Worm (Caenorhabditis elegans) whole organism, young adult: ENCODE data around the gene mppb-1.

Experiments
- B0019.2 ChIP-seq: fragments of 200-800 bp; sonication (Bioruptor generic); conservative IDR thresholded peaks from 2 replicates; pipeline ENCODE4 v1.3.6; 2022; ENCODE audit warnings: missing genetic modification reagents, missing genetic modification characterization, missing compliant biosample characterization
- F49E8.2 ChIP-seq: sonication (generic microtip); optimal IDR thresholded peaks from 3 replicates; lab custom pipeline; 2017; ENCODE audit warnings: missing genetic modification characterization, mild to moderate bottlenecking, missing compliant biosample characterization, antibody characterized with exemption, moderate library complexity; ENCODE audit not compliant: insufficient read depth
- F57A8.1 ChIP-seq: fragments of 200-800 bp; sonication (Bioruptor generic); optimal IDR thresholded peaks from 2 replicates; lab custom pipeline; 2018; ENCODE audit warnings: mild to moderate bottlenecking, missing genetic modification characterization, moderate library complexity, missing compliant biosample characterization
- K11D2.4 ChIP-seq: fragments of 200-800 bp; sonication (Bioruptor generic); IDR thresholded peaks from 2 replicates; pipeline ENCODE4 v1.3.6; 2022; ENCODE audit warnings: missing genetic modification reagents, missing genetic modification characterization, missing compliant biosample characterization
- ZK185.1 ChIP-seq: sonication (generic microtip); optimal IDR thresholded peaks from 2 replicates; lab custom pipeline; 2016; ENCODE audit warnings: mild to moderate bottlenecking, missing genetic modification characterization, missing compliant biosample characterization; ENCODE audit not compliant: poor library complexity, severe bottlenecking
- bed-2 ChIP-seq: fragments of 200-800 bp; sonication (Bioruptor generic); IDR thresholded peaks from 2 replicates; pipeline ENCODE4 v1.3.6; 2022; ENCODE audit warnings: missing genetic modification reagents, missing genetic modification characterization, missing compliant biosample characterization
- ceh-27 ChIP-seq: fragments of 200-800 bp; sonication (Bioruptor generic); optimal IDR thresholded peaks from 2 replicates; lab custom pipeline; 2018; ENCODE audit warnings: mild to moderate bottlenecking, missing genetic modification characterization, moderate library complexity, missing compliant biosample characterization
- ceh-40 ChIP-seq: fragments of 200-800 bp; sonication (Bioruptor generic); IDR thresholded peaks from 2 replicates; pipeline ENCODE4 v1.3.6; 2022; ENCODE audit warnings: missing genetic modification characterization, missing compliant biosample characterization
- ceh-79 ChIP-seq: sonication (generic microtip); optimal IDR thresholded peaks from 2 replicates; lab custom pipeline; 2017; ENCODE audit warnings: mild to moderate bottlenecking, missing genetic modification characterization, missing compliant biosample characterization
- chd-7 ChIP-seq: sonication (generic microtip); optimal IDR thresholded peaks from 2 replicates; lab custom pipeline; 2016; ENCODE audit warnings: mild to moderate bottlenecking, missing genetic modification characterization, moderate library complexity, missing compliant biosample characterization
- die-1 ChIP-seq: sonication (generic microtip); optimal IDR thresholded peaks from 2 replicates; lab custom pipeline; 2016; ENCODE audit warnings: missing genotype, mild to moderate bottlenecking, missing genetic modification characterization, missing compliant biosample characterization
- gei-17 ChIP-seq: fragments of 200-800 bp; sonication (Bioruptor generic); optimal IDR thresholded peaks from 2 replicates; lab custom pipeline; 2018; ENCODE audit warnings: mild to moderate bottlenecking, missing genetic modification characterization, missing compliant biosample characterization
- lag-1 ChIP-seq: fragments of 200-800 bp; sonication (Bioruptor generic); IDR thresholded peaks from 2 replicates; pipeline ENCODE4 v1.3.6; 2022; ENCODE audit warnings: missing genetic modification reagents, missing genetic modification characterization, missing compliant biosample characterization
- lin-26 ChIP-seq: fragments of 200-800 bp; sonication (Bioruptor generic); IDR thresholded peaks from 2 replicates; pipeline ENCODE4 v1.3.6; 2022; ENCODE audit warnings: missing genetic modification reagents, missing genetic modification characterization, missing compliant biosample characterization
- lin-54 ChIP-seq: fragments of 200-800 bp; sonication (Bioruptor generic); optimal IDR thresholded peaks from 2 replicates; lab custom pipeline; 2018; ENCODE audit warnings: mild to moderate bottlenecking, missing genetic modification characterization, missing compliant biosample characterization
- madf-10 ChIP-seq: sonication (generic microtip); optimal IDR thresholded peaks from 2 replicates; lab custom pipeline; 2016; ENCODE audit warnings: mild to moderate bottlenecking, missing genetic modification characterization, missing compliant biosample characterization
- madf-6 ChIP-seq: fragments of 200-800 bp; sonication (Bioruptor generic); IDR thresholded peaks from 2 replicates; pipeline ENCODE4 v1.3.6; 2022; ENCODE audit warnings: missing genetic modification reagents, missing genetic modification characterization, missing compliant biosample characterization
- mcd-1 ChIP-seq: fragments of 200-800 bp; sonication (Bioruptor generic); IDR thresholded peaks from 2 replicates; pipeline ENCODE4 v1.3.6; 2022; ENCODE audit warnings: missing genetic modification reagents, missing genetic modification characterization, missing compliant biosample characterization
- mes-4 ChIP-seq: sonication (generic microtip); optimal IDR thresholded peaks from 2 replicates; lab custom pipeline; 2016; ENCODE audit warnings: missing genotype, missing genetic modification characterization, missing compliant biosample characterization
- mxl-1 ChIP-seq: sonication (generic microtip); optimal IDR thresholded peaks from 2 replicates; lab custom pipeline; 2016; ENCODE audit warnings: missing genetic modification characterization, missing compliant biosample characterization
- nfya-1 ChIP-seq: sonication (generic microtip); optimal IDR thresholded peaks from 2 replicates; lab custom pipeline; 2017; ENCODE audit warnings: antibody characterized with exemption, missing compliant biosample characterization, missing genetic modification characterization, borderline replicate concordance; ENCODE audit not compliant: insufficient read depth
- nhr-179 ChIP-seq: sonication (generic microtip); optimal IDR thresholded peaks from 2 replicates; lab custom pipeline; 2016; ENCODE audit warnings: mild to moderate bottlenecking, missing genetic modification characterization, missing compliant biosample characterization
- pha-4 ChIP-seq: fragments of 150-350 bp; sonication (generic microtip); optimal IDR thresholded peaks from 2 replicates; lab custom pipeline; 2014; ENCODE audit warnings: missing biosample characterization, missing genetic modification reagents, missing genetic modification characterization
- rec-8 ChIP-seq, 2 experiments: sonication (generic microtip); optimal IDR thresholded peaks; 2 replicates each; lab custom pipeline; 2016; ENCODE audit warnings: mild to moderate bottlenecking in 2 of 2, missing genetic modification characterization in 2 of 2, missing genetic modification reagents in 2 of 2, missing genotype in 2 of 2, missing biosample characterization in 1 of 2, missing compliant biosample characterization in 1 of 2, moderate library complexity in 1 of 2
- snpc-1.3 ChIP-seq: sonication (generic microtip); optimal IDR thresholded peaks from 2 replicates; lab custom pipeline; 2017; ENCODE audit warnings: missing genetic modification characterization, mild to moderate bottlenecking, missing compliant biosample characterization, antibody characterized with exemption, moderate library complexity, missing genotype, missing genetic modification reagents; ENCODE audit not compliant: insufficient read depth
- snpc-3.4 ChIP-seq: sonication (generic microtip); optimal IDR thresholded peaks from 2 replicates; lab custom pipeline; 2017; ENCODE audit warnings: missing genetic modification characterization, mild to moderate bottlenecking, missing compliant biosample characterization, antibody characterized with exemption, moderate library complexity, missing genotype, missing genetic modification reagents
- xnd-1 ChIP-seq: sonication (generic microtip); optimal IDR thresholded peaks from 2 replicates; lab custom pipeline; 2016; ENCODE audit warnings: missing genotype, missing genetic modification reagents, missing genetic modification characterization, missing compliant biosample characterization
- ztf-18 ChIP-seq: sonication (generic microtip); optimal IDR thresholded peaks from 2 replicates; lab custom pipeline; 2016; ENCODE audit warnings: missing genotype, mild to moderate bottlenecking, missing genetic modification characterization, missing compliant biosample characterization
- ztf-26 ChIP-seq: sonication (generic microtip); optimal IDR thresholded peaks from 2 replicates; lab custom pipeline; 2017; ENCODE audit warnings: missing genetic modification characterization, missing compliant biosample characterization
- ztf-3 ChIP-seq: fragments of 200-800 bp; sonication (Bioruptor generic); optimal IDR thresholded peaks from 2 replicates; lab custom pipeline; 2018; ENCODE audit warnings: mild to moderate bottlenecking, missing genetic modification characterization, missing compliant biosample characterization
- ztf-6 ChIP-seq: fragments of 200-800 bp; sonication (Bioruptor generic); IDR thresholded peaks from 2 replicates; pipeline ENCODE4 v1.3.6; 2022; ENCODE audit warnings: missing genetic modification reagents, missing genetic modification characterization, missing compliant biosample characterization

The mppb-1 gene

ce11 chrIV:9032550-9032949, 41.9 kb upstream of the mppb-1 start, which contains the start of gene C53D6.6:
C53D6.6 (minus strand) TSS chrIV:9032667.
- TF ChIP-seq lin-26: no peak
- TF ChIP-seq ztf-26 (tag; lab: Kevin White, UChicago): no peak
- no peak for TF ChIP-seq snpc-3.4 (tag; lab: Kevin White, UChicago)
- TF ChIP-seq, all 124 proteins: peak for 0

DNA sequence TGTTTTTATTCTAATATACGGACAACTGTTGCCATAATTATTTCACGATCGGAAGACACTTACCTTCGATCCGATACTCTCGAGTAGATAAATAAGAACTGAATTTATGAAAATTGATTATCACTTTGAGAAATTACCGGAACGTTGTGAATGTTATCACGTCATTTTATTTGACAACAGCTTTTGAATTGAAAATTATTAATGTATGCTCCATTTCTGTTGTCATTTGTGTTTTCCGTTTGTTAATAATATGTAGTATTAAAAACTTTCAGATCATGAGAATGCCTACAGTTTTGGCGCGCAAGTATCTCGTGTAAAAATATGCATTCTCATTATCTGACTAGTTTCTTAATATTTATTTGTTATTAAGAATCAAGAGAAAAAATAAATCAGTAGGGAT, 40.1 kb upstream of the mppb-1 start, which contains the start of gene C53D6.10:
TSS of gene C53D6.10 (minus strand) at position 101 of the 400 bp plus-strand sequence.
- TF ChIP-seq ztf-18 (no peak), mxl-1 (tag; lab: Kevin White, UChicago) (no peak), ztf-26 (tag; lab: Kevin White, UChicago) (no peak), gei-17 (GFP tag; lab: Kevin White, UChicago) (no peak), madf-6 (no peak), lin-26 (no peak), rec-8 (tag; optimal IDR thresholded peaks at IDR 0.05; lab: Kevin White, UChicago) (no peak), lin-54 (GFP tag; lab: Kevin White, UChicago) (no peak), snpc-1.3 (no peak), lag-1 (GFP tag; lab: Robert Waterston, UW) (no peak), die-1 (tag; lab: Kevin White, UChicago) (no peak)

DNA sequence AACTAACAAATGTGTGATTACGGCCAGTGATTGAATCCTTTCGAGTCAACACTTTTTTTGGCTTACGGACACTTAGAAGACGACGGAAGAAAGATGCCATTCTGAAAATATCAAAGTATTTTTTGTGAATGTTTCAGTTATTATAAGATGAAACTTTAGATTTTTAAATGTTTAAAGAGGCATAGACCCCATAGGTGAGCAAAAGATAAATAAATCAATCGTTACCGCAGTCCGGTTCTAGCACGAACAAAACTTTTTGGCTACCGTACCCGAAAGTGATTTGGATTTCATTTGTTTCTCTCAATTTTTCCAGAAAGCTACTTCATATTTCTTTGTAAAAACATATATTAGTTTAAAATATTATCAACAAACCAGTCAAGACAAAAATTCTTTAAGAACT, 37.4 kb upstream of the mppb-1 start, which contains the start of gene C53D6.7:
TSS of gene C53D6.7 (minus strand) at position 101 of the 400 bp plus-strand sequence.
- no peak for TF ChIP-seq ztf-6 (GFP tag; lab: Robert Waterston, UW)
- TF ChIP-seq ztf-26 (tag; lab: Kevin White, UChicago): no peak
- no peak for TF ChIP-seq ceh-79 (tag; lab: Kevin White, UChicago)
- no peak for TF ChIP-seq F49E8.2
- TF ChIP-seq F57A8.1: no peak
- TF ChIP-seq ceh-40: no peak
- TF ChIP-seq K11D2.4 (GFP tag; lab: Robert Waterston, UW): no peak
- no peak for TF ChIP-seq mes-4 (tag; lab: Kevin White, UChicago)
- no peak for TF ChIP-seq madf-10 (tag; lab: Kevin White, UChicago)
- no peak for TF ChIP-seq nhr-179 (tag; lab: Kevin White, UChicago)

ce11 chrIV:9040393-9040792, 34.1 kb upstream of the mppb-1 start, which contains the start of gene Y73F4A.3:
Y73F4A.3 (minus strand) TSS chrIV:9040493.
- TF ChIP-seq nfya-1 (no peak), lag-1 (GFP tag; lab: Robert Waterston, UW) (no peak), B0019.2 (no peak), pha-4 (tag; lab: Kevin White, UChicago) (no peak), mcd-1 (GFP tag; lab: Robert Waterston, UW) (no peak), snpc-3.4 (tag; lab: Kevin White, UChicago) (no peak)

ce11 chrIV:9043224-9043623, 31.2 kb upstream of the mppb-1 start, which contains the start of gene Y73F4A.2:
Y73F4A.2 (minus strand) TSS chrIV:9043347.
- no peak for TF ChIP-seq ztf-3 (GFP tag; lab: Kevin White, UChicago)
- TF ChIP-seq ZK185.1: no peak
- TF ChIP-seq snpc-3.4 (tag; lab: Kevin White, UChicago): no peak
- TF ChIP-seq chd-7 (tag; lab: Kevin White, UChicago): no peak

ce11 chrIV:9045252-9045651, 29.2 kb upstream of the mppb-1 start, which contains the start of gene Y73F4A.1:
Y73F4A.1 (minus strand) TSS chrIV:9045352.
- no peak for TF ChIP-seq bed-2 (GFP tag; lab: Robert Waterston, UW)
- no peak for TF ChIP-seq xnd-1 (tag; lab: Kevin White, UChicago)
- no peak for TF ChIP-seq ceh-27 (GFP tag; lab: Kevin White, UChicago)
